Fruit fly (Drosophila melanogaster) whole organism, adult: ENCODE data around the gene Trim9.

ENCODE experiments used
- CG11617 ChIP-seq: fragments of 200-800 bp; sonication (Bioruptor generic); optimal IDR thresholded peaks from 2 replicates; lab custom pipeline; 2017; ENCODE audit warnings: mild to moderate bottlenecking, missing biosample characterization, missing genetic modification reagents, missing genetic modification characterization
- CG1620 ChIP-seq: fragments of 200-800 bp; sonication (Bioruptor generic); optimal IDR thresholded peaks from 2 replicates; lab custom pipeline; 2016; ENCODE audit warnings: missing biosample characterization, missing genetic modification characterization
- CG33017 ChIP-seq: fragments of 200-800 bp; sonication (Bioruptor generic); optimal IDR thresholded peaks from 2 replicates; lab custom pipeline; 2018; ENCODE audit warnings: missing biosample characterization, mild to moderate bottlenecking, missing genetic modification characterization, moderate library complexity
- CG5204 ChIP-seq: fragments of 200-800 bp; sonication (Bioruptor generic); optimal IDR thresholded peaks from 2 replicates; lab custom pipeline; 2016; ENCODE audit warnings: missing biosample characterization, missing genetic modification characterization
- CG7045 ChIP-seq: fragments of 200-800 bp; sonication (Bioruptor generic); optimal IDR thresholded peaks from 2 replicates; lab custom pipeline; 2017; ENCODE audit warnings: missing biosample characterization, mild to moderate bottlenecking, missing genetic modification characterization
- CG7101 ChIP-seq: fragments of 200-800 bp; sonication (Bioruptor generic); optimal IDR thresholded peaks from 2 replicates; lab custom pipeline; 2018; ENCODE audit warnings: missing biosample characterization, mild to moderate bottlenecking, missing genetic modification characterization, moderate library complexity
- Clk ChIP-seq: fragments of 200-800 bp; sonication (Bioruptor generic); optimal IDR thresholded peaks from 2 replicates; lab custom pipeline; 2017; ENCODE audit warnings: missing biosample characterization, missing genetic modification characterization
- Mnt ChIP-seq: fragments of 200-800 bp; sonication (Bioruptor generic); optimal IDR thresholded peaks from 2 replicates; lab custom pipeline; 2016; ENCODE audit warnings: missing biosample characterization, mild to moderate bottlenecking, missing genetic modification characterization
- cnc ChIP-seq, 2 experiments: fragments of >200 bp; optimal IDR thresholded peaks; 2 replicates each; lab custom pipeline; 2017
- kay ChIP-seq: fragments of 200-800 bp; sonication (Bioruptor generic); peaks from one replicate; lab custom pipeline; 2016; ENCODE audit warnings: missing biosample characterization, missing genetic modification characterization, borderline replicate concordance
- pad ChIP-seq: fragments of 200-800 bp; sonication (Bioruptor generic); optimal IDR thresholded peaks from 3 replicates; lab custom pipeline; 2017; ENCODE audit warnings: missing biosample characterization, missing genetic modification characterization, mild to moderate bottlenecking, moderate library complexity, missing genetic modification reagents
- tj ChIP-seq: fragments of 200-800 bp; sonication (Bioruptor generic); optimal IDR thresholded peaks from 3 replicates; lab custom pipeline; 2017; ENCODE audit warnings: missing biosample characterization, mild to moderate bottlenecking, missing genetic modification characterization, moderate library complexity

DNA sequence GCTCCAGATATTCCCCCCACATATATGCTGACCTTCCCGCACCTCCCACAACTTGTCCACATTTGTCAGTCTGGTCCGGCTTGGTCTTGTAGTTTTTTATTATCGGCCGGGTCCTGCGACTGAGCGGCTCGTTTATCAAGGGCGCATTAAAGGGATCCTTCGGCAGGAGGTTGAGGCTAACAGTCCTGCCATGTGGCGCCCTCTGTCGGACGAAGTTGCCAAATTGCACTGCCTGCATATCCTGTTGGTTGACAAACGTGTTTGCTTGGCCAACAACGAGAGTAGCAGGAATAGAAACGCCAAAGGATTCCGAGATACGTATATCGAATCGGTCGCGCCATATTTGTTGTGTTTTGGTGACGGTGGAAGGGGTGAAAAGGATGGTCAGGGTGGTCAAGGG is 58.9 kb downstream of the Trim9 start:
- no peak for TF ChIP-seq cnc (optimal IDR thresholded peaks at IDR 0.05; lab: Kevin White, UChicago)
- no peak for TF ChIP-seq CG11617
- TF ChIP-seq tj (GFP tag; lab: Kevin White, UChicago) = no peak
- no peak for TF ChIP-seq CG33017 (tag; lab: Kevin White, UChicago)
- TF ChIP-seq CG7045 = no peak
- no peak for TF ChIP-seq CG5204 (GFP tag; lab: Kevin White, UChicago)
- TF ChIP-seq Clk (GFP tag; lab: Kevin White, UChicago) = no peak
- TF ChIP-seq kay (GFP tag; lab: Kevin White, UChicago) = no peak
- no peak for TF ChIP-seq CG7101
- no peak for TF ChIP-seq CG1620 (GFP tag; lab: Kevin White, UChicago)
- no peak for TF ChIP-seq Mnt
- TF ChIP-seq pad (GFP tag; lab: Kevin White, UChicago) = no peak
